Fruit fly (Drosophila melanogaster): Measurements from ENCODE around the gene Bin1.

The Bin1 gene

dm6 chr3R:16146632-16147453, 42.5 kb downstream of the Bin1 start, which contains the start of the genes Mic26-27 and CG5916 (continued):
- TF ChIP-seq TFAM (GFP tag; optimal IDR thresholded peaks at IDR 0.05), result no peak
- TF ChIP-seq al (GFP tag; IDR thresholded peaks at IDR 0.05), result peak; percentile 60; the same call in 1 of the 2 replicates
- peak; percentile 72 for TF ChIP-seq CG17829 (tag; optimal IDR thresholded peaks at IDR 0.05)
- TF ChIP-seq CG31388 (GFP tag; optimal IDR thresholded peaks at IDR 0.05), result no peak
- peak; percentile 83 for TF ChIP-seq Ada2b (GFP tag; IDR thresholded peaks at IDR 0.05)
- peak; percentile 69 for TF ChIP-seq Rx (GFP tag; IDR thresholded peaks at IDR 0.05)
- peak; percentile 60 for TF ChIP-seq CG30431 (GFP tag; optimal IDR thresholded peaks at IDR 0.05)
- TF ChIP-seq CG1603 (tag; optimal IDR thresholded peaks at IDR 0.05), result peak; percentile 92
- peak in 1 of 2 experiments; percentile 8 for TF ChIP-seq insv (GFP tag; optimal IDR thresholded peaks at IDR 0.05)
- TF ChIP-seq CG6683 (GFP tag; optimal IDR thresholded peaks at IDR 0.05), result no peak
- peak; percentile 80 for TF ChIP-seq PHDP (tag; optimal IDR thresholded peaks at IDR 0.05)
- TF ChIP-seq sug (tag; optimal IDR thresholded peaks at IDR 0.05), result no peak
- no peak for TF ChIP-seq toy (GFP tag; IDR thresholded peaks at IDR 0.05)
- peak; percentile 95 for TF ChIP-seq CG13424 (tag; optimal IDR thresholded peaks at IDR 0.05)
- peak; percentile 2 for TF ChIP-seq CG10565 (GFP tag; optimal IDR thresholded peaks at IDR 0.05)
- TF ChIP-seq unc-4 (GFP tag; IDR thresholded peaks at IDR 0.05; ENCODE audit: partially characterized antibody), result peak; percentile 99
- TF ChIP-seq Lhr (GFP tag; optimal IDR thresholded peaks at IDR 0.05), result peak; percentile 76
- no peak for TF ChIP-seq pfk (GFP tag; optimal IDR thresholded peaks at IDR 0.05)
- TF ChIP-seq ato (GFP tag; IDR thresholded peaks at IDR 0.05; ENCODE audit: partially characterized antibody), result peak; percentile 95
- peak; percentile 58; the same call in 2 of the 3 replicates for TF ChIP-seq CG14050 (GFP tag; IDR thresholded peaks at IDR 0.05)
- TF ChIP-seq Camta (GFP tag; optimal IDR thresholded peaks at IDR 0.05), result peak; percentile 85
- peak; percentile 84 for TF ChIP-seq CG17186 (GFP tag; optimal IDR thresholded peaks at IDR 0.05)
- peak; percentile 77 for TF ChIP-seq Mad (GFP tag; optimal IDR thresholded peaks at IDR 0.05)
- peak; percentile 84 for TF ChIP-seq CG1647 (GFP tag; optimal IDR thresholded peaks at IDR 0.05)
- TF ChIP-seq gfzf (GFP tag; optimal IDR thresholded peaks at IDR 0.05), result peak; percentile 92
- TF ChIP-seq CG13894 (tag; optimal IDR thresholded peaks at IDR 0.05), result no peak
- TF ChIP-seq lov (optimal IDR thresholded peaks at IDR 0.05), result no peak
- peak; percentile 88; the same call in 1 of the 3 replicates for TF ChIP-seq lov (GFP tag; IDR thresholded peaks at IDR 0.05)
- TF ChIP-seq lilli (GFP tag; optimal IDR thresholded peaks at IDR 0.05), result peak; percentile 81
- peak; percentile 18 for TF ChIP-seq crc (GFP tag; optimal IDR thresholded peaks at IDR 0.05)
- TF ChIP-seq Max (GFP tag; optimal IDR thresholded peaks at IDR 0.05), result peak; percentile 88
- TF ChIP-seq crp (GFP tag; optimal IDR thresholded peaks at IDR 0.05), result peak; percentile 75 to 91
- peak; percentile 88 for TF ChIP-seq Aef1 (GFP tag; IDR thresholded peaks at IDR 0.05)
- no peak for TF ChIP-seq br (optimal IDR thresholded peaks at IDR 0.05)
- peak; percentile 100 for TF ChIP-seq inv (GFP tag; IDR thresholded peaks at IDR 0.05; ENCODE audit: partially characterized antibody)
- 0 out of 3 replicates have a peak, but pooled peaks have one; percentile 20 for TF ChIP-seq gce (GFP tag; IDR thresholded peaks at IDR 0.05)
- no peak for TF ChIP-seq CrebB (tag; optimal IDR thresholded peaks at IDR 0.05)
- peak; percentile 1 for TF ChIP-seq sima (GFP tag; optimal IDR thresholded peaks at IDR 0.05)
- no peak for TF ChIP-seq Nf-YA (GFP tag; IDR thresholded peaks at IDR 0.05)
- TF ChIP-seq ap (GFP tag; IDR thresholded peaks at IDR 0.05), result 0 out of 2 replicates have a peak, but pooled peaks have one; percentile 20
- peak; percentile 64; the same call in 1 of the 2 replicates for TF ChIP-seq CG6689 (GFP tag; IDR thresholded peaks at IDR 0.05)
- peak; percentile 71 to 78 for TF ChIP-seq dpn (GFP tag; optimal IDR thresholded peaks at IDR 0.05)
- TF ChIP-seq dysf (GFP tag; IDR thresholded peaks at IDR 0.05), result peak; percentile 93
- no peak for TF ChIP-seq sqz (GFP tag; optimal IDR thresholded peaks at IDR 0.05)
- peak; percentile 100 for TF ChIP-seq knrl (GFP tag; IDR thresholded peaks at IDR 0.05; ENCODE audit: partially characterized antibody)
- TF ChIP-seq CG7372 (GFP tag; IDR thresholded peaks at IDR 0.05), result peak; percentile 59
- TF ChIP-seq Dbx (GFP tag; IDR thresholded peaks at IDR 0.05), result peak; percentile 93
- TF ChIP-seq Hmr (GFP tag; optimal IDR thresholded peaks at IDR 0.05), result peak; percentile 80
- TF ChIP-seq croc (GFP tag; conservative IDR thresholded peaks at IDR 0.05), result peak; percentile 86; the same call in 2 of the 3 replicates
